Fruit fly (Drosophila melanogaster) whole organism, prepupa: Measurements from ENCODE around the gene CG6678.
A peak's percentile ranks its signal among the peaks of the same experiment; 100 is the strongest.

Experiments
- Blimp-1 ChIP-seq: fragments of 200-800 bp; sonication (Bioruptor generic); optimal IDR thresholded peaks from 3 replicates; lab custom pipeline; 2017; ENCODE audit warnings: missing biosample characterization, missing genetic modification characterization, mild to moderate bottlenecking, moderate library complexity, missing genetic modification reagents
- CG10631 ChIP-seq: fragments of 200-800 bp; sonication (Bioruptor generic); optimal IDR thresholded peaks from 2 replicates; lab custom pipeline; 2016; ENCODE audit warnings: missing biosample characterization, missing genetic modification characterization
- CG11762 ChIP-seq: fragments of 200-800 bp; sonication (Bioruptor generic); optimal IDR thresholded peaks from 3 replicates; lab custom pipeline; 2016; ENCODE audit warnings: missing biosample characterization, missing genetic modification characterization; ENCODE audit not compliant: insufficient read depth
- CG15336 ChIP-seq: fragments of 200-800 bp; sonication (Bioruptor generic); IDR thresholded peaks from 2 replicates; pipeline ENCODE4 v1.3.6; 2022; ENCODE audit warnings: missing biosample characterization, missing genetic modification characterization
- CG1621 ChIP-seq: fragments of 200-800 bp; sonication (Bioruptor generic); optimal IDR thresholded peaks from 3 replicates; lab custom pipeline; 2018; ENCODE audit warnings: missing biosample characterization, mild to moderate bottlenecking, missing genetic modification characterization
- CG16779 ChIP-seq: fragments of 200-800 bp; sonication (Bioruptor generic); optimal IDR thresholded peaks from 3 replicates; lab custom pipeline; 2017; ENCODE audit warnings: missing biosample characterization, mild to moderate bottlenecking, missing genetic modification characterization
- CG3032 ChIP-seq: fragments of 200-800 bp; optimal IDR thresholded peaks from 2 replicates; lab custom pipeline; 2019; ENCODE audit warnings: missing biosample characterization, mild to moderate bottlenecking, missing genetic modification characterization, moderate library complexity
- CG31627 ChIP-seq: fragments of 200-800 bp; sonication (Bioruptor generic); optimal IDR thresholded peaks from 3 replicates; lab custom pipeline; 2016; ENCODE audit warnings: missing biosample characterization, missing genetic modification characterization
- CG32006 ChIP-seq: fragments of 200-800 bp; sonication (Bioruptor generic); optimal IDR thresholded peaks from 3 replicates; lab custom pipeline; 2017; ENCODE audit warnings: missing biosample characterization, mild to moderate bottlenecking, missing genetic modification characterization
- CG34406 ChIP-seq: fragments of 200-800 bp; sonication (Bioruptor generic); optimal IDR thresholded peaks from 3 replicates; lab custom pipeline; 2016; ENCODE audit warnings: missing biosample characterization, missing genetic modification characterization
- CG4318 ChIP-seq: fragments of 200-800 bp; sonication (Bioruptor generic); optimal IDR thresholded peaks from 3 replicates; lab custom pipeline; 2017; ENCODE audit warnings: missing biosample characterization, mild to moderate bottlenecking, missing genetic modification characterization
- CG6163 ChIP-seq: fragments of 200-800 bp; sonication (Bioruptor generic); IDR thresholded peaks from 3 replicates; pipeline ENCODE4 v1.3.6; 2022; ENCODE audit warnings: missing biosample characterization, missing genetic modification characterization
- CG6808 ChIP-seq: fragments of 200-800 bp; sonication (Bioruptor generic); optimal IDR thresholded peaks from 3 replicates; lab custom pipeline; 2017; ENCODE audit warnings: missing biosample characterization, missing genetic modification characterization, mild to moderate bottlenecking, moderate library complexity, missing genetic modification reagents
- CG7368 ChIP-seq: fragments of 200-800 bp; sonication (Bioruptor generic); optimal IDR thresholded peaks from 3 replicates; lab custom pipeline; 2016; ENCODE audit warnings: missing biosample characterization, missing genetic modification characterization
- CG8119 ChIP-seq: fragments of 200-800 bp; sonication (Bioruptor generic); IDR thresholded peaks from 3 replicates; pipeline ENCODE4 v1.3.6; 2022; ENCODE audit warnings: missing biosample characterization, missing genetic modification characterization
- CG8319 ChIP-seq: fragments of 200-800 bp; sonication (Bioruptor generic); optimal IDR thresholded peaks from 3 replicates; lab custom pipeline; 2016; ENCODE audit warnings: missing biosample characterization, missing genetic modification characterization
- Eip75B ChIP-seq: fragments of 200-800 bp; sonication (Bioruptor generic); optimal IDR thresholded peaks from 3 replicates; lab custom pipeline; 2016; ENCODE audit warnings: missing biosample characterization, missing genetic modification characterization
- Eip78C ChIP-seq: fragments of 200-800 bp; sonication (Bioruptor generic); peaks from one replicate; lab custom pipeline; 2016; ENCODE audit warnings: missing biosample characterization, missing genetic modification characterization
- Eip93F ChIP-seq: fragments of 200-800 bp; sonication (Bioruptor generic); optimal IDR thresholded peaks from 2 replicates; lab custom pipeline; 2016; ENCODE audit warnings: missing biosample characterization, mild to moderate bottlenecking, missing genetic modification characterization
- Ets21C ChIP-seq: fragments of 200-800 bp; sonication (Bioruptor generic); optimal IDR thresholded peaks from 3 replicates; lab custom pipeline; 2016; ENCODE audit warnings: missing biosample characterization, missing genetic modification characterization
- Ets96B ChIP-seq: fragments of 200-800 bp; optimal IDR thresholded peaks from 2 replicates; lab custom pipeline; 2019; ENCODE audit warnings: missing biosample characterization, mild to moderate bottlenecking, missing genetic modification characterization, moderate library complexity
- Gug ChIP-seq: fragments of 200-800 bp; sonication (Bioruptor generic); IDR thresholded peaks from 2 replicates; pipeline ENCODE4 v1.3.6; 2022; ENCODE audit warnings: missing biosample characterization, missing genetic modification characterization
- Hr38 ChIP-seq: sonication (Bioruptor generic); optimal IDR thresholded peaks from 2 replicates; lab custom pipeline; 2016; ENCODE audit warnings: missing biosample characterization, missing genetic modification characterization
- Hr39 ChIP-seq: fragments of 200-800 bp; sonication (Bioruptor generic); optimal IDR thresholded peaks from 2 replicates; lab custom pipeline; 2016; ENCODE audit warnings: missing biosample characterization, missing genetic modification characterization
- Hr4 ChIP-seq: fragments of 200-800 bp; sonication (Bioruptor generic); optimal IDR thresholded peaks from 3 replicates; lab custom pipeline; 2016; ENCODE audit warnings: missing biosample characterization, missing genetic modification characterization
- Lpt ChIP-seq: fragments of 200-800 bp; sonication (Bioruptor generic); optimal IDR thresholded peaks from 3 replicates; lab custom pipeline; 2016; ENCODE audit warnings: missing biosample characterization, missing genetic modification characterization
- Met ChIP-seq: fragments of 200-800 bp; sonication (Bioruptor generic); optimal IDR thresholded peaks from 3 replicates; lab custom pipeline; 2016; ENCODE audit warnings: missing biosample characterization, missing genetic modification characterization
- OdsH ChIP-seq: fragments of 200-800 bp; sonication (Bioruptor generic); optimal IDR thresholded peaks from 3 replicates; lab custom pipeline; 2016; ENCODE audit warnings: missing biosample characterization, missing genetic modification characterization
- Sox102F ChIP-seq: fragments of 200-800 bp; sonication (Bioruptor generic); optimal IDR thresholded peaks from 2 replicates; lab custom pipeline; 2016; ENCODE audit warnings: missing biosample characterization, mild to moderate bottlenecking, missing genetic modification characterization
- Sox14 ChIP-seq: fragments of 200-800 bp; sonication (Bioruptor generic); optimal IDR thresholded peaks from 3 replicates; lab custom pipeline; 2016; ENCODE audit warnings: missing biosample characterization, missing genetic modification characterization
- Sox15 ChIP-seq: fragments of 200-800 bp; sonication (Bioruptor generic); optimal IDR thresholded peaks from 3 replicates; lab custom pipeline; 2016; ENCODE audit warnings: missing biosample characterization, missing genetic modification characterization
- achi ChIP-seq: fragments of 200-800 bp; sonication (Bioruptor generic); optimal IDR thresholded peaks from 3 replicates; lab custom pipeline; 2016; ENCODE audit warnings: missing biosample characterization, missing genetic modification characterization
- acj6 ChIP-seq: fragments of 200-800 bp; sonication (Bioruptor generic); optimal IDR thresholded peaks from 3 replicates; lab custom pipeline; 2016; ENCODE audit warnings: missing biosample characterization, missing genetic modification characterization
- cyc ChIP-seq: fragments of 200-800 bp; sonication (Bioruptor generic); optimal IDR thresholded peaks from 3 replicates; lab custom pipeline; 2016; ENCODE audit warnings: missing biosample characterization, missing genetic modification characterization
- dac ChIP-seq: fragments of 200-800 bp; sonication (Bioruptor generic); optimal IDR thresholded peaks from 2 replicates; lab custom pipeline; 2017; ENCODE audit warnings: missing biosample characterization, mild to moderate bottlenecking, missing genetic modification characterization
- dsx ChIP-seq: fragments of 200-800 bp; optimal IDR thresholded peaks from 3 replicates; lab custom pipeline; 2019; ENCODE audit warnings: missing biosample characterization, mild to moderate bottlenecking, missing genetic modification characterization, moderate library complexity; ENCODE audit not compliant: poor library complexity, severe bottlenecking
- esn ChIP-seq: fragments of 200-800 bp; sonication (Bioruptor generic); optimal IDR thresholded peaks from 2 replicates; lab custom pipeline; 2016; ENCODE audit warnings: missing biosample characterization, mild to moderate bottlenecking, missing genetic modification characterization, moderate library complexity
- fd59A ChIP-seq: fragments of 200-800 bp; sonication (Bioruptor generic); optimal IDR thresholded peaks from 2 replicates; lab custom pipeline; 2017; ENCODE audit warnings: missing biosample characterization, mild to moderate bottlenecking, missing genetic modification characterization, missing genetic modification reagents
- fkh ChIP-seq: fragments of 200-800 bp; sonication (Bioruptor generic); optimal IDR thresholded peaks from 3 replicates; lab custom pipeline; 2017; ENCODE audit warnings: missing biosample characterization, mild to moderate bottlenecking, missing genetic modification characterization, moderate library complexity
- lz ChIP-seq: fragments of 200-800 bp; sonication (Bioruptor generic); optimal IDR thresholded peaks from 3 replicates; lab custom pipeline; 2016; ENCODE audit warnings: missing biosample characterization, missing genetic modification characterization
- net ChIP-seq: fragments of 200-800 bp; sonication (Bioruptor generic); optimal IDR thresholded peaks from 3 replicates; lab custom pipeline; 2016; ENCODE audit warnings: missing biosample characterization, missing genetic modification characterization
- pdm3 ChIP-seq: fragments of 200-800 bp; sonication (Bioruptor generic); optimal IDR thresholded peaks from 3 replicates; lab custom pipeline; 2016; ENCODE audit warnings: missing biosample characterization, missing genetic modification characterization
- salr ChIP-seq, 2 experiments: fragments of 200-800 bp; sonication (Bioruptor generic); optimal IDR thresholded peaks; 3 replicates each; lab custom pipeline; 2016 to 2018; ENCODE audit warnings: missing biosample characterization in 2 of 2, missing genetic modification characterization in 2 of 2, mild to moderate bottlenecking in 1 of 2
- ss ChIP-seq, 2 experiments: fragments of 200-800 bp; sonication (Bioruptor generic); optimal IDR thresholded peaks; 2 replicates in 1 of 2; 3 replicates in 1 of 2; lab custom pipeline; 2017 to 2018; ENCODE audit warnings: mild to moderate bottlenecking in 2 of 2, missing biosample characterization in 2 of 2, missing genetic modification characterization in 2 of 2, moderate library complexity in 1 of 2
- svp ChIP-seq: fragments of 200-800 bp; sonication (Bioruptor generic); peaks from one replicate; lab custom pipeline; 2016; ENCODE audit warnings: missing biosample characterization, missing genetic modification characterization
- topi ChIP-seq: fragments of 200-800 bp; sonication (Bioruptor generic); optimal IDR thresholded peaks from 3 replicates; lab custom pipeline; 2016; ENCODE audit warnings: missing biosample characterization, missing genetic modification characterization
- vri ChIP-seq: fragments of 200-800 bp; sonication (Bioruptor generic); optimal IDR thresholded peaks from 3 replicates; lab custom pipeline; 2016; ENCODE audit warnings: missing biosample characterization, mild to moderate bottlenecking, missing genetic modification characterization

Gene CG6678

DNA sequence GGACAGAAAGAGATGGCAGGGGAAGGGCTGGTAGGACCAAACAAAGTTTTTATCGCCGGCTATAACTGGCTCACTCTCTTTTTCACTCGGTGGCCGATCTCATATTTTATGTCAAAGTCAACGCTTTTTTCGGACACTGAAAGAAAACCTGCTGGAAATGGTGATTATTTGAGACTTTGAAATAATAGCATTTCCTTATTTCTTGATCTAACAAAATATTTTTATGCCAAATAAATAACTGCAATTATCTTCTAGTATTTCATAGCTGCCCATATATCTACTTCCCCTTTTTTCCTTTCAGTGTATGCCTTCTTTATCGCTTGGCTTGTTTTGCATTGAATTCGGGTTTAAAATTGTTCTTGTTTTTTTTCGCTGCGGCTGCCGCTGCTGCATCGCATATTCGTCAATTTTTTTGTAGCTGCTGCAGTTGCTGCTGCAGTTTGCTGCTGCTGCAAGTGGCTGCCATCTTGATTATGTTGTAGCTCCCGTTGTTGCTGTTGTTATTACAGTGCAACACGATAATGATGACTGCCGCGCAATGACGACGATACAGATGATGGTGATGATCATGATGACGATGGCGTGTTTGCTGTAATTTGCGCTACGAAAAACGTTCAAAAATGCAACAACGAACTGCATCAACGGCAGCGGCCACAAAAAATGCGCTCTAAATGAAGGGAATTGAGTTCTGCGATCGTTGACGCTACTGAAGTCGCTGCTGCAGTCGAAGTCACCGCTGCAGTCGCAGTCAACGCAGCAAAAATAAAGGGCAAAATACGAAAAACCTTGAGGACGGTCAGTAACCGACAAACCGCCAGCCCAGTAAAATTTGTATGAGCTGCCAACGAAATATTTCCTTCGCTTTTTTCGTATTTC is 50.5 kb downstream of the CG6678 start (continued):
- TF ChIP-seq salr (GFP tag; optimal IDR thresholded peaks at IDR 0.05; lab: Kevin White, UChicago) (peak; percentile 90 to 93), ss (GFP tag; optimal IDR thresholded peaks at IDR 0.05; lab: Kevin White, UChicago) (peak; percentile 96 to 97), CG11762 (GFP tag; lab: Kevin White, UChicago) (peak; percentile 91), pdm3 (peak; percentile 93), Met (GFP tag; lab: Kevin White, UChicago) (peak; percentile 84), Sox14 (GFP tag; lab: Kevin White, UChicago) (peak; percentile 89), CG1621 (peak; percentile 93), Hr4 (GFP tag; lab: Kevin White, UChicago) (peak; percentile 88), svp (GFP tag; lab: Kevin White, UChicago) (peak; percentile 90), dac (GFP tag; lab: Kevin White, UChicago) (peak; percentile 52), Blimp-1 (peak; percentile 37), Lpt (GFP tag; lab: Kevin White, UChicago) (peak; percentile 70), OdsH (GFP tag; lab: Kevin White, UChicago) (peak; percentile 93), CG7368 (peak; percentile 90), fd59A (peak; percentile 96), vri (GFP tag; lab: Kevin White, UChicago) (peak; percentile 66), achi (GFP tag; lab: Kevin White, UChicago) (peak; percentile 93), lz (peak; percentile 72), fkh (GFP tag; lab: Kevin White, UChicago) (no peak), Eip93F (no peak), Eip75B (GFP tag; lab: Kevin White, UChicago) (peak; percentile 90), Hr38 (no peak), Ets96B (tag; lab: Kevin White, UChicago) (peak; percentile 98), dsx (GFP tag; lab: Kevin White, UChicago) (peak; percentile 97), Eip78C (GFP tag; lab: Kevin White, UChicago) (peak; percentile 99), Ets21C (GFP tag; lab: Kevin White, UChicago) (peak; percentile 56), CG31627 (peak; percentile 84), CG6163 (GFP tag; lab: Robert Waterston, UW) (peak; percentile 95), topi (GFP tag; lab: Kevin White, UChicago) (peak; percentile 88), net (GFP tag; lab: Kevin White, UChicago) (peak; percentile 89), CG8119 (GFP tag; lab: Robert Waterston, UW) (peak; percentile 85), CG16779 (tag; lab: Kevin White, UChicago) (peak; percentile 63), Gug (GFP tag; lab: Robert Waterston, UW) (peak; percentile 66), CG15336 (peak; percentile 83), esn (GFP tag; lab: Kevin White, UChicago) (peak; percentile 84)
- TF ChIP-seq, all 60 proteins: peak for 56

- no peak for TF ChIP-seq Sox102F (GFP tag; lab: Kevin White, UChicago)
- TF ChIP-seq achi (GFP tag; lab: Kevin White, UChicago) = no peak
- TF ChIP-seq fd59A = no peak
- no peak for TF ChIP-seq CG6163 (GFP tag; lab: Robert Waterston, UW)
- no peak for TF ChIP-seq acj6 (GFP tag; lab: Kevin White, UChicago)
- TF ChIP-seq CG31627 = peak; percentile 11
- TF ChIP-seq OdsH (GFP tag; lab: Kevin White, UChicago) = no peak
- no peak for TF ChIP-seq CG6808
- TF ChIP-seq salr (GFP tag; optimal IDR thresholded peaks at IDR 0.05; lab: Kevin White, UChicago) = peak in 1 of 2 experiments; percentile 39
- TF ChIP-seq pdm3 = peak; percentile 16
- peak; percentile 3 for TF ChIP-seq CG32006 (GFP tag; lab: Kevin White, UChicago)
- TF ChIP-seq CG8319 = no peak
- TF ChIP-seq Sox14 (GFP tag; lab: Kevin White, UChicago) = no peak
- peak; percentile 10 for TF ChIP-seq cyc
- TF ChIP-seq Ets21C (GFP tag; lab: Kevin White, UChicago) = no peak
- TF ChIP-seq Hr39 = no peak
- no peak for TF ChIP-seq CG4318 (GFP tag; lab: Kevin White, UChicago)
- TF ChIP-seq CG15336 = no peak
- TF ChIP-seq Lpt (GFP tag; lab: Kevin White, UChicago) = no peak
- TF ChIP-seq Sox15 (GFP tag; lab: Kevin White, UChicago) = peak; percentile 3
- TF ChIP-seq CG10631 (GFP tag; lab: Kevin White, UChicago) = peak; percentile 46
- TF ChIP-seq Hr4 (GFP tag; lab: Kevin White, UChicago) = no peak
- TF ChIP-seq Blimp-1 = no peak
- peak; percentile 3 for TF ChIP-seq Ets96B (tag; lab: Kevin White, UChicago)
- TF ChIP-seq CG8119 (GFP tag; lab: Robert Waterston, UW) = no peak
- TF ChIP-seq CG3032 (tag; lab: Kevin White, UChicago) = peak; percentile 19
- no peak for TF ChIP-seq CG34406 (GFP tag; lab: Kevin White, UChicago)
- peak; percentile 35 for TF ChIP-seq CG11762 (GFP tag; lab: Kevin White, UChicago)
Observed at dm6 chr3R:21937951-21938286, 51.1 kb downstream of the CG6678 start.
